Fruit fly (Drosophila melanogaster) whole organism, prepupa: Measurements from ENCODE around the gene sick.

ENCODE experiments used
- Blimp-1 ChIP-seq: fragments of 200-800 bp; sonication (Bioruptor generic); optimal IDR thresholded peaks from 3 replicates; lab custom pipeline; 2017; ENCODE audit warnings: missing biosample characterization, missing genetic modification characterization, mild to moderate bottlenecking, moderate library complexity, missing genetic modification reagents
- CG1621 ChIP-seq: fragments of 200-800 bp; sonication (Bioruptor generic); optimal IDR thresholded peaks from 3 replicates; lab custom pipeline; 2018; ENCODE audit warnings: missing biosample characterization, mild to moderate bottlenecking, missing genetic modification characterization
- CG31627 ChIP-seq: fragments of 200-800 bp; sonication (Bioruptor generic); optimal IDR thresholded peaks from 3 replicates; lab custom pipeline; 2016; ENCODE audit warnings: missing biosample characterization, missing genetic modification characterization
- CG6163 ChIP-seq: fragments of 200-800 bp; sonication (Bioruptor generic); IDR thresholded peaks from 3 replicates; pipeline ENCODE4 v1.3.6; 2022; ENCODE audit warnings: missing biosample characterization, missing genetic modification characterization
- CG8119 ChIP-seq: fragments of 200-800 bp; sonication (Bioruptor generic); IDR thresholded peaks from 3 replicates; pipeline ENCODE4 v1.3.6; 2022; ENCODE audit warnings: missing biosample characterization, missing genetic modification characterization
- Gug ChIP-seq: fragments of 200-800 bp; sonication (Bioruptor generic); IDR thresholded peaks from 2 replicates; pipeline ENCODE4 v1.3.6; 2022; ENCODE audit warnings: missing biosample characterization, missing genetic modification characterization
- Met ChIP-seq: fragments of 200-800 bp; sonication (Bioruptor generic); optimal IDR thresholded peaks from 3 replicates; lab custom pipeline; 2016; ENCODE audit warnings: missing biosample characterization, missing genetic modification characterization
- salr ChIP-seq, 2 experiments: fragments of 200-800 bp; sonication (Bioruptor generic); optimal IDR thresholded peaks; 3 replicates each; lab custom pipeline; 2016 to 2018; ENCODE audit warnings: missing biosample characterization in 2 of 2, missing genetic modification characterization in 2 of 2, mild to moderate bottlenecking in 1 of 2

dm6 chr2L:19998139-19998538, 202.0 kb downstream of the sick start:
- TF ChIP-seq Blimp-1 (GFP tag; lab: Kevin White, UChicago): no peak
- no peak for TF ChIP-seq CG1621
- TF ChIP-seq salr (GFP tag; optimal IDR thresholded peaks at IDR 0.05; lab: Kevin White, UChicago): no peak
- TF ChIP-seq Gug (GFP tag; lab: Robert Waterston, UW): no peak
- no peak for TF ChIP-seq CG31627
- TF ChIP-seq CG6163 (GFP tag; lab: Robert Waterston, UW): no peak
- no peak for TF ChIP-seq Met (GFP tag; lab: Kevin White, UChicago)
- no peak for TF ChIP-seq CG8119 (GFP tag; lab: Robert Waterston, UW)
